Fruit fly (Drosophila melanogaster): ENCODE data around the gene Lamtor5.

Lamtor5 gene

dm6 chrX:1858867-1859266, at the start of gene Lamtor5:
Gene Lamtor5, minus strand, starts transcription at chrX:1858971.
- TF ChIP-seq Myc (optimal IDR thresholded peaks at IDR 0.05), result no peak
- no peak for TF ChIP-seq Sin3A (optimal IDR thresholded peaks at IDR 0.05)
- TF ChIP-seq insv (optimal IDR thresholded peaks at IDR 0.05), result no peak
- no peak for TF ChIP-seq psq (optimal IDR thresholded peaks at IDR 0.05)
- no peak for TF ChIP-seq h (optimal IDR thresholded peaks at IDR 0.05)
- no peak for TF ChIP-seq ttk (optimal IDR thresholded peaks at IDR 0.05)

- TF ChIP-seq Myc (optimal IDR thresholded peaks at IDR 0.05) (no peak), h (optimal IDR thresholded peaks at IDR 0.05) (no peak), insv (optimal IDR thresholded peaks at IDR 0.05) (no peak), Sin3A (optimal IDR thresholded peaks at IDR 0.05) (no peak), ttk (optimal IDR thresholded peaks at IDR 0.05) (no peak), psq (optimal IDR thresholded peaks at IDR 0.05) (no peak)
These were observed 49.0 kb upstream of the Lamtor5 start, which contains the start of gene mip130 for dm6 chrX:1907727-1908264. Gene mip130, plus strand, starts transcription at chrX:1908239.

- TF ChIP-seq Sin3A (optimal IDR thresholded peaks at IDR 0.05) (no peak), insv (optimal IDR thresholded peaks at IDR 0.05) (no peak), h (optimal IDR thresholded peaks at IDR 0.05) (no peak), ttk (optimal IDR thresholded peaks at IDR 0.05) (no peak), Myc (optimal IDR thresholded peaks at IDR 0.05) (no peak), psq (optimal IDR thresholded peaks at IDR 0.05) (no peak)
These were observed 45.2 kb upstream of the Lamtor5 start for dm6 chrX:1903968-1904367.

dm6 chrX:1903077-1903476, 44.3 kb upstream of the Lamtor5 start, which contains the start of gene CG32801:
Gene CG32801, minus strand, starts transcription at chrX:1903177.
- TF ChIP-seq ttk (optimal IDR thresholded peaks at IDR 0.05), result no peak
- TF ChIP-seq insv (optimal IDR thresholded peaks at IDR 0.05), result no peak
- no peak for TF ChIP-seq psq (optimal IDR thresholded peaks at IDR 0.05)
- no peak for TF ChIP-seq h (optimal IDR thresholded peaks at IDR 0.05)
- TF ChIP-seq Myc (optimal IDR thresholded peaks at IDR 0.05), result no peak
- no peak for TF ChIP-seq Sin3A (optimal IDR thresholded peaks at IDR 0.05)

dm6 chrX:1901605-1902136, 42.9 kb upstream of the Lamtor5 start, which contains the start of gene Ldaf1:
Gene Ldaf1, minus strand, starts transcription at chrX:1901911.
- TF ChIP-seq ttk (optimal IDR thresholded peaks at IDR 0.05) (no peak), psq (optimal IDR thresholded peaks at IDR 0.05) (no peak), h (optimal IDR thresholded peaks at IDR 0.05) (no peak), Sin3A (optimal IDR thresholded peaks at IDR 0.05) (no peak), insv (optimal IDR thresholded peaks at IDR 0.05) (no peak), Myc (optimal IDR thresholded peaks at IDR 0.05) (no peak)

dm6 chrX:1900123-1900818, 41.5 kb upstream of the Lamtor5 start, which contains the start of gene arm:
Gene arm, minus strand, starts transcription at chrX:1900646.
- TF ChIP-seq ttk (optimal IDR thresholded peaks at IDR 0.05) (no peak), psq (optimal IDR thresholded peaks at IDR 0.05) (no peak), insv (optimal IDR thresholded peaks at IDR 0.05) (no peak), Myc (optimal IDR thresholded peaks at IDR 0.05) (no peak), Sin3A (optimal IDR thresholded peaks at IDR 0.05) (no peak), h (optimal IDR thresholded peaks at IDR 0.05) (no peak)

dm6 chrX:1899445-1900085, 40.8 kb upstream of the Lamtor5 start:
- TF ChIP-seq Myc (optimal IDR thresholded peaks at IDR 0.05) (no peak), insv (optimal IDR thresholded peaks at IDR 0.05) (no peak), psq (optimal IDR thresholded peaks at IDR 0.05) (no peak), ttk (optimal IDR thresholded peaks at IDR 0.05) (no peak), Sin3A (optimal IDR thresholded peaks at IDR 0.05) (no peak), h (optimal IDR thresholded peaks at IDR 0.05) (no peak)

dm6 chrX:1897384-1897783, 38.6 kb upstream of the Lamtor5 start:
- TF ChIP-seq insv (optimal IDR thresholded peaks at IDR 0.05) (no peak), ttk (optimal IDR thresholded peaks at IDR 0.05) (no peak), psq (optimal IDR thresholded peaks at IDR 0.05) (no peak), Sin3A (optimal IDR thresholded peaks at IDR 0.05) (no peak), Myc (optimal IDR thresholded peaks at IDR 0.05) (no peak), h (optimal IDR thresholded peaks at IDR 0.05) (no peak)

- TF ChIP-seq insv (optimal IDR thresholded peaks at IDR 0.05), result no peak
These were observed 34.8 kb upstream of the Lamtor5 start for dm6 chrX:1893532-1893931.

dm6 chrX:1889926-1890325, 31.2 kb upstream of the Lamtor5 start, which contains the start of the genes trr and mRpL16:
Gene trr, minus strand, starts transcription at chrX:1889950.
Gene mRpL16, plus strand, starts transcription at chrX:1890256.
- no peak for TF ChIP-seq Myc (optimal IDR thresholded peaks at IDR 0.05)
- no peak for TF ChIP-seq Sin3A (optimal IDR thresholded peaks at IDR 0.05)
- no peak for TF ChIP-seq ttk (optimal IDR thresholded peaks at IDR 0.05)
- no peak for TF ChIP-seq h (optimal IDR thresholded peaks at IDR 0.05)
- TF ChIP-seq insv (optimal IDR thresholded peaks at IDR 0.05), result no peak
- TF ChIP-seq psq (optimal IDR thresholded peaks at IDR 0.05), result no peak

- no peak for TF ChIP-seq ttk (optimal IDR thresholded peaks at IDR 0.05)
- TF ChIP-seq psq (optimal IDR thresholded peaks at IDR 0.05), result no peak
- TF ChIP-seq insv (optimal IDR thresholded peaks at IDR 0.05), result no peak
- no peak for TF ChIP-seq Sin3A (optimal IDR thresholded peaks at IDR 0.05)
- no peak for TF ChIP-seq Myc (optimal IDR thresholded peaks at IDR 0.05)
- no peak for TF ChIP-seq h (optimal IDR thresholded peaks at IDR 0.05)
These were observed 22.0 kb upstream of the Lamtor5 start for dm6 chrX:1880779-1881178.

- no peak for TF ChIP-seq psq (optimal IDR thresholded peaks at IDR 0.05)
- no peak for TF ChIP-seq ttk (optimal IDR thresholded peaks at IDR 0.05)
- TF ChIP-seq h (optimal IDR thresholded peaks at IDR 0.05), result no peak
- no peak for TF ChIP-seq Sin3A (optimal IDR thresholded peaks at IDR 0.05)
- TF ChIP-seq insv (optimal IDR thresholded peaks at IDR 0.05), result no peak
- TF ChIP-seq Myc (optimal IDR thresholded peaks at IDR 0.05), result no peak
These were observed 21.4 kb upstream of the Lamtor5 start, which contains the start of gene Coa8 for dm6 chrX:1880139-1880556. Gene Coa8, plus strand, starts transcription at chrX:1880282.
